Fruit fly (Drosophila melanogaster) whole organism, embryonic: Measurements from ENCODE around the gene CG4393.

Experiments used
- Abd-B ChIP-seq: fragments of 200-800 bp; sonication (Bioruptor generic); optimal IDR thresholded peaks from 2 replicates; lab custom pipeline; 2018; ENCODE audit warnings: missing biosample characterization, mild to moderate bottlenecking, missing genetic modification characterization, moderate library complexity
- Ada2b ChIP-seq: fragments of 200-800 bp; sonication (Bioruptor generic); IDR thresholded peaks from 2 replicates; pipeline ENCODE4 v1.3.6; 2022; ENCODE audit warnings: missing biosample characterization, missing genetic modification characterization
- Asciz ChIP-seq: fragments of 200-800 bp; sonication (Bioruptor generic); optimal IDR thresholded peaks from 2 replicates; lab custom pipeline; 2017; ENCODE audit warnings: missing biosample characterization, mild to moderate bottlenecking, missing genetic modification characterization, missing genetic modification reagents
- Awh ChIP-seq: fragments of 200-800 bp; sonication (Bioruptor generic); IDR thresholded peaks from 2 replicates; pipeline ENCODE4, ENCODE4 v1.3.6; 2022; ENCODE audit warnings: missing biosample characterization, missing genetic modification characterization
- Bgb ChIP-seq: fragments of 200-800 bp; sonication (Bioruptor generic); IDR thresholded peaks from 2 replicates; pipeline ENCODE4 v1.3.6; 2022; ENCODE audit warnings: missing biosample characterization, missing genetic modification characterization; ENCODE audit not compliant: partially characterized antibody
- CG15269 ChIP-seq: fragments of 200-800 bp; sonication (Bioruptor generic); optimal IDR thresholded peaks from 2 replicates; lab custom pipeline; 2018; ENCODE audit warnings: missing biosample characterization, mild to moderate bottlenecking, missing genetic modification characterization, moderate library complexity
- CG15601 ChIP-seq: fragments of 200-800 bp; sonication (Bioruptor generic); optimal IDR thresholded peaks from 3 replicates; lab custom pipeline; 2019; ENCODE audit warnings: missing biosample characterization, mild to moderate bottlenecking, missing genetic modification characterization, moderate library complexity
- CG1603 ChIP-seq: fragments of 200-800 bp; sonication (Bioruptor generic); optimal IDR thresholded peaks from 2 replicates; lab custom pipeline; 2019; ENCODE audit warnings: missing biosample characterization, mild to moderate bottlenecking, missing genetic modification characterization, moderate library complexity
- CG17568 ChIP-seq: fragments of 200-800 bp; sonication (Bioruptor generic); optimal IDR thresholded peaks from 2 replicates; lab custom pipeline; 2018; ENCODE audit warnings: missing biosample characterization, mild to moderate bottlenecking, missing genetic modification characterization, moderate library complexity
- CG18619 ChIP-seq: fragments of 200-800 bp; sonication (Bioruptor generic); optimal IDR thresholded peaks from 3 replicates; lab custom pipeline; 2017; ENCODE audit warnings: missing biosample characterization, mild to moderate bottlenecking, missing genetic modification characterization
- CG2202 ChIP-seq: fragments of 200-800 bp; sonication (Bioruptor generic); optimal IDR thresholded peaks from 2 replicates; lab custom pipeline; 2018; ENCODE audit warnings: missing biosample characterization, mild to moderate bottlenecking, missing genetic modification characterization
- CG2875 ChIP-seq: fragments of 200-800 bp; sonication (Bioruptor generic); optimal IDR thresholded peaks from 2 replicates; lab custom pipeline; 2017; ENCODE audit warnings: missing biosample characterization, mild to moderate bottlenecking, missing genetic modification characterization, missing genetic modification reagents
- CG3065 ChIP-seq: fragments of 200-800 bp; sonication (Bioruptor generic); optimal IDR thresholded peaks from 2 replicates; lab custom pipeline; 2016; ENCODE audit warnings: missing biosample characterization, missing genetic modification characterization
- CG31224 ChIP-seq: fragments of 200-800 bp; sonication (Bioruptor generic); IDR thresholded peaks from 2 replicates; pipeline ENCODE4 v1.3.6; 2022; ENCODE audit warnings: missing biosample characterization, missing genetic modification characterization
- CG3163 ChIP-seq: fragments of 200-800 bp; sonication (Bioruptor generic); optimal IDR thresholded peaks from 3 replicates; lab custom pipeline; 2016; ENCODE audit warnings: missing biosample characterization, missing genetic modification characterization
- CG34422 ChIP-seq: fragments of 200-800 bp; sonication (Bioruptor generic); IDR thresholded peaks from 3 replicates; pipeline ENCODE4 v1.3.6; 2022; ENCODE audit warnings: missing biosample characterization, missing genetic modification characterization
- CG4328 ChIP-seq: fragments of 200-800 bp; sonication (Bioruptor generic); optimal IDR thresholded peaks from 3 replicates; lab custom pipeline; 2017; ENCODE audit warnings: missing biosample characterization, missing genetic modification reagents, missing genetic modification characterization
- CG4707 ChIP-seq: fragments of 200-800 bp; sonication (Bioruptor generic); optimal IDR thresholded peaks from 2 replicates; lab custom pipeline; 2018; ENCODE audit warnings: missing biosample characterization, mild to moderate bottlenecking, missing genetic modification characterization, moderate library complexity
- CG4730 ChIP-seq: fragments of 200-800 bp; sonication (Bioruptor generic); IDR thresholded peaks from 2 replicates; pipeline ENCODE4 v1.3.6; 2022; ENCODE audit warnings: missing biosample characterization, missing genetic modification characterization
- CG4820 ChIP-seq: fragments of 200-800 bp; sonication (Bioruptor generic); optimal IDR thresholded peaks from 3 replicates; lab custom pipeline; 2016; ENCODE audit warnings: missing biosample characterization, missing genetic modification characterization
- CG5953 ChIP-seq: fragments of 200-800 bp; sonication (Bioruptor generic); IDR thresholded peaks from 2 replicates; pipeline ENCODE4 v1.3.6; 2022; ENCODE audit warnings: missing biosample characterization, missing genetic modification characterization
- CG6175 ChIP-seq: fragments of 200-800 bp; sonication (Bioruptor generic); IDR thresholded peaks from 3 replicates; pipeline ENCODE4 v1.3.6; 2022; ENCODE audit warnings: missing biosample characterization, missing genetic modification characterization
- CG6689 ChIP-seq: fragments of 200-800 bp; sonication (Bioruptor generic); IDR thresholded peaks from 2 replicates; pipeline ENCODE4 v1.3.6; 2022; ENCODE audit warnings: missing biosample characterization, missing genetic modification characterization
- CG8478 ChIP-seq: fragments of >200 bp; optimal IDR thresholded peaks from 2 replicates; lab custom pipeline; 2018
- Dek ChIP-seq: fragments of 200-800 bp; sonication (Bioruptor generic); optimal IDR thresholded peaks from 3 replicates; lab custom pipeline; 2019; ENCODE audit warnings: missing biosample characterization, mild to moderate bottlenecking, missing genetic modification characterization, moderate library complexity
- Doc3 ChIP-seq: fragments of 200-800 bp; sonication (Bioruptor generic); IDR thresholded peaks from 3 replicates; pipeline ENCODE4 v1.3.6; 2022; ENCODE audit warnings: missing biosample characterization, missing genetic modification characterization; ENCODE audit not compliant: partially characterized antibody
- Hmr ChIP-seq: fragments of 200-800 bp; sonication (Bioruptor generic); optimal IDR thresholded peaks from 3 replicates; lab custom pipeline; 2017; ENCODE audit warnings: mild to moderate bottlenecking, missing biosample characterization, missing genetic modification reagents, missing genetic modification characterization
- Nf-YA ChIP-seq: fragments of 200-800 bp; sonication (Bioruptor generic); IDR thresholded peaks from 2 replicates; pipeline ENCODE4 v1.3.6; 2022; ENCODE audit warnings: missing biosample characterization, missing genetic modification characterization
- NfI ChIP-seq: fragments of 200-800 bp; sonication (Bioruptor generic); optimal IDR thresholded peaks from 3 replicates; lab custom pipeline; 2018; ENCODE audit warnings: missing biosample characterization, mild to moderate bottlenecking, missing genetic modification characterization, moderate library complexity
- PHDP ChIP-seq: fragments of 200-800 bp; sonication (Bioruptor generic); optimal IDR thresholded peaks from 3 replicates; lab custom pipeline; 2018; ENCODE audit warnings: missing biosample characterization, mild to moderate bottlenecking, missing genetic modification characterization, moderate library complexity
- Ptx1 ChIP-seq: fragments of 200-800 bp; sonication (Bioruptor generic); IDR thresholded peaks from 2 replicates; pipeline ENCODE4 v1.3.6; 2022; ENCODE audit warnings: missing biosample characterization, missing genetic modification characterization
- Rfx ChIP-seq: fragments of 200-800 bp; sonication (Bioruptor generic); IDR thresholded peaks from 2 replicates; pipeline ENCODE4 v1.3.6; 2022; ENCODE audit warnings: missing biosample characterization, missing genetic modification characterization
- Sox100B ChIP-seq: fragments of 200-800 bp; sonication (Bioruptor generic); optimal IDR thresholded peaks from 3 replicates; lab custom pipeline; 2018; ENCODE audit warnings: missing biosample characterization, mild to moderate bottlenecking, missing genetic modification characterization
- Spps ChIP-seq: fragments of 200-800 bp; sonication (Bioruptor generic); optimal IDR thresholded peaks from 2 replicates; lab custom pipeline; 2018; ENCODE audit warnings: missing biosample characterization, mild to moderate bottlenecking, missing genetic modification characterization
- bab2 ChIP-seq: fragments of 200-800 bp; sonication (Bioruptor generic); optimal IDR thresholded peaks from 2 replicates; lab custom pipeline; 2016; ENCODE audit warnings: missing biosample characterization, missing genetic modification characterization
- cg ChIP-seq: fragments of 200-800 bp; sonication (Bioruptor generic); optimal IDR thresholded peaks from 3 replicates; lab custom pipeline; 2019; ENCODE audit warnings: missing biosample characterization, mild to moderate bottlenecking, missing genetic modification characterization, moderate library complexity
- chn ChIP-seq: fragments of 200-800 bp; sonication (Bioruptor generic); optimal IDR thresholded peaks from 2 replicates; lab custom pipeline; 2016; ENCODE audit warnings: missing biosample characterization, missing genetic modification characterization
- crp ChIP-seq, 2 experiments: fragments of 200-800 bp; sonication (Bioruptor generic); optimal IDR thresholded peaks; 2 replicates in 1 of 2; 3 replicates in 1 of 2; lab custom pipeline; 2017; ENCODE audit warnings: missing biosample characterization in 2 of 2, missing genetic modification characterization in 2 of 2, mild to moderate bottlenecking in 1 of 2, moderate library complexity in 1 of 2
- da ChIP-seq: fragments of 200-800 bp; sonication (Bioruptor generic); optimal IDR thresholded peaks from 2 replicates; lab custom pipeline; 2016; ENCODE audit warnings: missing biosample characterization, missing genetic modification characterization
- dysf ChIP-seq: fragments of 200-800 bp; sonication (Bioruptor generic); IDR thresholded peaks from 3 replicates; pipeline ENCODE4 v1.3.6; 2022; ENCODE audit warnings: missing biosample characterization, missing genetic modification characterization
- lbe ChIP-seq: fragments of 200-800 bp; sonication (Bioruptor generic); optimal IDR thresholded peaks from 2 replicates; lab custom pipeline; 2016; ENCODE audit warnings: missing biosample characterization, mild to moderate bottlenecking, missing genetic modification characterization
- lilli ChIP-seq: fragments of 200-800 bp; sonication (Bioruptor generic); optimal IDR thresholded peaks from 3 replicates; lab custom pipeline; 2016; ENCODE audit warnings: missing biosample characterization, missing genetic modification characterization
- luna ChIP-seq: fragments of 200-800 bp; sonication (Bioruptor generic); optimal IDR thresholded peaks from 2 replicates; lab custom pipeline; 2016; ENCODE audit warnings: missing biosample characterization, missing genetic modification characterization
- mirr ChIP-seq: fragments of 200-800 bp; sonication (Bioruptor generic); optimal IDR thresholded peaks from 3 replicates; lab custom pipeline; 2018; ENCODE audit warnings: missing biosample characterization, mild to moderate bottlenecking, missing genetic modification characterization
- nmo ChIP-seq: fragments of 200-800 bp; sonication (Bioruptor generic); optimal IDR thresholded peaks from 2 replicates; lab custom pipeline; 2018; ENCODE audit warnings: missing biosample characterization, mild to moderate bottlenecking, missing genetic modification characterization, moderate library complexity
- pho ChIP-seq: fragments of 200-800 bp; sonication (Bioruptor generic); optimal IDR thresholded peaks from 2 replicates; lab custom pipeline; 2016; ENCODE audit warnings: missing biosample characterization, missing genetic modification characterization
- row ChIP-seq: fragments of 200-800 bp; sonication (Bioruptor generic); IDR thresholded peaks from 3 replicates; pipeline ENCODE4 v1.3.6; 2022; ENCODE audit warnings: missing biosample characterization, missing genetic modification characterization
- scrt ChIP-seq: fragments of 200-800 bp; sonication (Bioruptor generic); optimal IDR thresholded peaks from 2 replicates; lab custom pipeline; 2018; ENCODE audit warnings: missing biosample characterization, mild to moderate bottlenecking, missing genetic modification characterization, moderate library complexity
- slbo ChIP-seq: fragments of 200-800 bp; sonication (Bioruptor generic); IDR thresholded peaks from 2 replicates; pipeline ENCODE4 v1.3.6; 2022; ENCODE audit warnings: missing biosample characterization, missing genetic modification characterization
- ssp ChIP-seq: fragments of 200-800 bp; sonication (Bioruptor generic); IDR thresholded peaks from 2 replicates; pipeline ENCODE4 v1.3.6; 2022; ENCODE audit warnings: missing biosample characterization, missing genetic modification characterization
- wdn ChIP-seq: fragments of 200-800 bp; sonication (Bioruptor generic); IDR thresholded peaks from 2 replicates; pipeline ENCODE4 v1.3.6; 2022; ENCODE audit warnings: missing biosample characterization, missing genetic modification characterization

Gene CG4393

DNA sequence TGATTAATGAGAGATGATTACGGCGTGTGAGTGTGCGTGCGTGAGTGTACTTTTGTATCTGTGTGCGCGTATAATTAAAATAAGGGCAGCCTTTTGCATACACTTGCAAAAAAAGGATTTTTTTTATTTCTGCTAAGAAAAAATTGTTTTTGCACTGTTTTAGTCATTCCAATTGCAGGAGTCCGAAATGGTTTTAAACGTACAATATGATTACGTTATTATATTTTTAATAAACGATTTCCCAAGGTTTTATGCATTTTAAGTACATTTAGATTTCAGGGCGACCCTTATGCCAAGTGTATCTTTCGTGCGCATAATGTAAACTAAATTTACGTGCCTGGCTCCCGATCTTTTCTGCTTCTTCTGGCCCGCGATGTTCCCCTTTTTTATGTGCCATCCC is 49.7 kb downstream of the CG4393 start:
- TF ChIP-seq CG4730 (GFP tag; lab: Robert Waterston, UW), result peak; percentile 35; the same call in 1 of the 2 replicates
- TF ChIP-seq luna (GFP tag; lab: Kevin White, UChicago), result peak; percentile 22
- no peak for TF ChIP-seq Spps (tag; lab: Kevin White, UChicago)
- TF ChIP-seq CG4820 (GFP tag; lab: Kevin White, UChicago), result peak; percentile 11
- TF ChIP-seq row (GFP tag; lab: Robert Waterston, UW), result peak; percentile 70
- peak; percentile 59 for TF ChIP-seq lilli (GFP tag; lab: Kevin White, UChicago)
- TF ChIP-seq CG3163 (GFP tag; lab: Kevin White, UChicago), result no peak
- peak; percentile 48 for TF ChIP-seq Ptx1 (GFP tag; lab: Robert Waterston, UW)
- no peak for TF ChIP-seq mirr (GFP tag; lab: Kevin White, UChicago)
- TF ChIP-seq CG6689 (GFP tag; lab: Robert Waterston, UW), result peak; percentile 32
- peak; percentile 4 for TF ChIP-seq CG17568 (GFP tag; lab: Kevin White, UChicago)
- peak; percentile 42 for TF ChIP-seq NfI (GFP tag; lab: Kevin White, UChicago)
- peak; percentile 38; the same call in 1 of the 2 replicates for TF ChIP-seq wdn (GFP tag; lab: Robert Waterston, UW)
- peak; percentile 44 for TF ChIP-seq PHDP (tag; lab: Kevin White, UChicago)
- 0 out of 2 replicates have a peak, but pooled peaks have one; percentile 22 for TF ChIP-seq ssp (GFP tag; lab: Robert Waterston, UW)
- peak; percentile 51 for TF ChIP-seq Ada2b (GFP tag; lab: Robert Waterston, UW)
- TF ChIP-seq CG2202 (tag; lab: Kevin White, UChicago), result no peak
- no peak for TF ChIP-seq da (GFP tag; lab: Kevin White, UChicago)
- peak; percentile 39 for TF ChIP-seq Hmr (GFP tag; lab: Kevin White, UChicago)
- TF ChIP-seq CG34422 (GFP tag; lab: Robert Waterston, UW), result no peak
- TF ChIP-seq CG3065, result no peak
- TF ChIP-seq CG4707, result no peak
- TF ChIP-seq CG6175 (GFP tag; lab: Robert Waterston, UW), result no peak
- 0 out of 2 replicates have a peak, but pooled peaks have one; percentile 43 for TF ChIP-seq CG31224 (GFP tag; lab: Robert Waterston, UW)
- peak; percentile 70 for TF ChIP-seq Rfx (GFP tag; lab: Robert Waterston, UW)
- TF ChIP-seq Dek (tag; lab: Kevin White, UChicago), result peak; percentile 24
- TF ChIP-seq Abd-B, result peak; percentile 35
- no peak for TF ChIP-seq Nf-YA
- no peak for TF ChIP-seq CG4328 (GFP tag; lab: Kevin White, UChicago)
- TF ChIP-seq CG2875 (GFP tag; lab: Kevin White, UChicago), result no peak
- TF ChIP-seq CG15269, result peak; percentile 41
- no peak for TF ChIP-seq CG8478
- TF ChIP-seq lbe, result peak; percentile 15
- no peak for TF ChIP-seq CG18619 (GFP tag; lab: Kevin White, UChicago)
- TF ChIP-seq scrt (GFP tag; lab: Kevin White, UChicago), result peak; percentile 14
- TF ChIP-seq Doc3 (GFP tag; lab: Robert Waterston, UW), result no peak
- TF ChIP-seq Awh (GFP tag; lab: Robert Waterston, UW), result no peak
- no peak for TF ChIP-seq CG15601 (tag; lab: Kevin White, UChicago)
- peak; percentile 58; the same call in 2 of the 3 replicates for TF ChIP-seq dysf (GFP tag; lab: Robert Waterston, UW)
- peak; percentile 52; the same call in 1 of the 2 replicates for TF ChIP-seq CG5953 (GFP tag; lab: Robert Waterston, UW)
- TF ChIP-seq crp (GFP tag; optimal IDR thresholded peaks at IDR 0.05; lab: Kevin White, UChicago), result no peak
- peak; percentile 4 for TF ChIP-seq Sox100B (GFP tag; lab: Kevin White, UChicago)
- peak; percentile 41 for TF ChIP-seq nmo
- TF ChIP-seq bab2 (GFP tag; lab: Kevin White, UChicago), result peak; percentile 38
- TF ChIP-seq Bgb (GFP tag; lab: Robert Waterston, UW), result no peak
- TF ChIP-seq pho (GFP tag; lab: Kevin White, UChicago), result peak; percentile 48
- peak; percentile 76 for TF ChIP-seq slbo (GFP tag; lab: Robert Waterston, UW)
- peak; percentile 3 for TF ChIP-seq chn (GFP tag; lab: Kevin White, UChicago)
- TF ChIP-seq cg (GFP tag; lab: Kevin White, UChicago), result peak; percentile 29
- TF ChIP-seq Asciz, result peak; percentile 20
- TF ChIP-seq CG1603, result no peak
